Fruit fly (Drosophila melanogaster): ENCODE data around the gene CG14137.
A peak's percentile ranks its signal among the peaks of the same experiment; 100 is the strongest.

Gene CG14137

DNA sequence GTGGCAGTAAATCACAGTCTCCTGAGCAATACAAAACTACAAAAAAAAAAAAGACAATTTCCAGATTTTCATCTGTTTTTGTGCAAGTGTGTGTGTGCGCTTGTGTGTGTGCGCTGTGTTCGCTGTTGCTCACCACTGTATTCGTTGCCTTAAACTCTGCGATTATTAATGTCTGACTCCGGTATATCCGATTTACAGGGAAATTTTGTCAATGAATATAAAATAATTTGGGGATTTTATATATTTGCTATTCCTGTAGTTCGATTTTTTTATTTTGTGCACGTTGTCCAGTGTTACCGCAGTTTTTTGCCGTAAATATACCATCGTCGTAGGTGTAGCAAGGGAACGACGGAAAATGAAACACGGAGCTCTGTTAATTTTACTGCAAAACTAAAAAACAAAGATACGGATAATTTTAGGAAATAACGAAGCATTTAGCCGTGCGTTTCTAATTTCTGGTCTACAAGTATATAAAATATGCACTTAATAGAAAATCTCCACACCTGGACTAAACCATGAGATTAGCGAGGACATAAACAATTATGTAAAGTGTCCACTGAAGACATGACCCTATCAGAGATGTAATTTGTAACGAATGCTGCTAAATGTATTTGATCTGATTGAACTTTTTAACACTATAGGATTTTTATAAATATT, 9.4 kb upstream of the CG14137 start, which contains the start of gene Duba:
Gene Duba, minus strand, starts transcription at position 313 of the 657 bp plus-strand sequence.
- TF ChIP-seq vvl (GFP tag; IDR thresholded peaks at IDR 0.05) = peak; percentile 41; the same call in 1 of the 2 replicates
- peak; percentile 62; the same call in 2 of the 3 replicates for TF ChIP-seq row (GFP tag; IDR thresholded peaks at IDR 0.05)
- no peak for TF ChIP-seq CG7963 (GFP tag; IDR thresholded peaks at IDR 0.05; ENCODE audit: partially characterized antibody)
- TF ChIP-seq Spps (tag; optimal IDR thresholded peaks at IDR 0.05) = no peak
- no peak for TF ChIP-seq CG9932 (GFP tag; IDR thresholded peaks at IDR 0.05)
- TF ChIP-seq chm (GFP tag; IDR thresholded peaks at IDR 0.05) = no peak
- TF ChIP-seq zen (tag; optimal IDR thresholded peaks at IDR 0.05) = peak; percentile 10
- TF ChIP-seq NK7.1 (GFP tag; optimal IDR thresholded peaks at IDR 0.05) = no peak
- no peak for TF ChIP-seq CG11093 (GFP tag; IDR thresholded peaks at IDR 0.05)
- TF ChIP-seq CG13775 (GFP tag; optimal IDR thresholded peaks at IDR 0.05) = no peak
- TF ChIP-seq Opbp (GFP tag; IDR thresholded peaks at IDR 0.05; ENCODE audit: partially characterized antibody) = 0 out of 3 replicates have a peak, but pooled peaks have one; percentile 28
- TF ChIP-seq Sry-β (GFP tag; optimal IDR thresholded peaks at IDR 0.05) = no peak
- 0 out of 2 replicates have a peak, but pooled peaks have one; percentile 11 for TF ChIP-seq amos (GFP tag; IDR thresholded peaks at IDR 0.05; ENCODE audit: partially characterized antibody)
- peak; percentile 83 for TF ChIP-seq MESR4 (GFP tag; optimal IDR thresholded peaks at IDR 0.05)
- TF ChIP-seq CG18011 (GFP tag; optimal IDR thresholded peaks at IDR 0.05) = no peak
- no peak for TF ChIP-seq CG10147 (GFP tag; optimal IDR thresholded peaks at IDR 0.05)
- no peak for TF ChIP-seq chinmo (GFP tag; IDR thresholded peaks at IDR 0.05; ENCODE audit: partially characterized antibody)
- peak; percentile 29; the same call in 1 of the 2 replicates for TF ChIP-seq Bgb (GFP tag; IDR thresholded peaks at IDR 0.05; ENCODE audit: partially characterized antibody)
- TF ChIP-seq CG15514 (GFP tag; optimal IDR thresholded peaks at IDR 0.05) = peak; percentile 13
- peak; percentile 42; the same call in 1 of the 2 replicates for TF ChIP-seq slbo (GFP tag; IDR thresholded peaks at IDR 0.05)
- no peak for TF ChIP-seq CG6765 (GFP tag; optimal IDR thresholded peaks at IDR 0.05)
- TF ChIP-seq Fer1 (GFP tag; optimal IDR thresholded peaks at IDR 0.05) = no peak
- TF ChIP-seq CG9797 (GFP tag; optimal IDR thresholded peaks at IDR 0.05) = peak; percentile 55
- TF ChIP-seq CG14710 (tag; optimal IDR thresholded peaks at IDR 0.05) = peak; percentile 62
- TF ChIP-seq Vsx1 (GFP tag; optimal IDR thresholded peaks at IDR 0.05) = no peak
- no peak for TF ChIP-seq CG1602 (GFP tag; optimal IDR thresholded peaks at IDR 0.05)
- TF ChIP-seq Abd-B (GFP tag; optimal IDR thresholded peaks at IDR 0.05) = peak; percentile 47
- TF ChIP-seq Ptx1 (GFP tag; IDR thresholded peaks at IDR 0.05) = peak; percentile 27; the same call in 1 of the 2 replicates
- 0 out of 3 replicates have a peak, but pooled peaks have one; percentile 6 for TF ChIP-seq knrl (GFP tag; IDR thresholded peaks at IDR 0.05; ENCODE audit: partially characterized antibody)
- TF ChIP-seq sisA (GFP tag; IDR thresholded peaks at IDR 0.05) = no peak
- no peak for TF ChIP-seq crc (GFP tag; optimal IDR thresholded peaks at IDR 0.05)
- peak; percentile 1 for TF ChIP-seq Dp (GFP tag; optimal IDR thresholded peaks at IDR 0.05)
- TF ChIP-seq CG43689 (GFP tag; IDR thresholded peaks at IDR 0.05) = no peak
- TF ChIP-seq Six4 (GFP tag; optimal IDR thresholded peaks at IDR 0.05) = no peak
- no peak for TF ChIP-seq HLHmδ (GFP tag; optimal IDR thresholded peaks at IDR 0.05)
- TF ChIP-seq gce (GFP tag; IDR thresholded peaks at IDR 0.05) = no peak
- no peak for TF ChIP-seq peb (GFP tag; IDR thresholded peaks at IDR 0.05)
- TF ChIP-seq CG17912 (GFP tag; optimal IDR thresholded peaks at IDR 0.05) = no peak
- peak; percentile 40 for TF ChIP-seq Myb (GFP tag; optimal IDR thresholded peaks at IDR 0.05)
- no peak for TF ChIP-seq CG14667 (GFP tag; IDR thresholded peaks at IDR 0.05)
- TF ChIP-seq ssp (GFP tag; IDR thresholded peaks at IDR 0.05) = peak; percentile 95
- TF ChIP-seq CG31224 (GFP tag; IDR thresholded peaks at IDR 0.05) = no peak
- TF ChIP-seq CG1024 (GFP tag; IDR thresholded peaks at IDR 0.05) = peak; percentile 59; the same call in 1 of the 2 replicates
- no peak for TF ChIP-seq jing (GFP tag; optimal IDR thresholded peaks at IDR 0.05)
- peak; percentile 73 for TF ChIP-seq CTCF (GFP tag; optimal IDR thresholded peaks at IDR 0.05)
- peak; percentile 46 for TF ChIP-seq Sry-δ (GFP tag; optimal IDR thresholded peaks at IDR 0.05)
- TF ChIP-seq sd (tag; optimal IDR thresholded peaks at IDR 0.05) = no peak
- no peak for TF ChIP-seq CG3163 (GFP tag; optimal IDR thresholded peaks at IDR 0.05)
- TF ChIP-seq D19A (tag; optimal IDR thresholded peaks at IDR 0.05) = no peak

Measured in whole organism, embryonic.